Fruit fly (Drosophila melanogaster) whole organism, embryonic: ENCODE data around the gene Slob.

Experiments
- Abd-B ChIP-seq: fragments of 200-800 bp; sonication (Bioruptor generic); optimal IDR thresholded peaks from 2 replicates; lab custom pipeline; 2018; ENCODE audit warnings: missing biosample characterization, mild to moderate bottlenecking, missing genetic modification characterization, moderate library complexity
- Awh ChIP-seq: fragments of 200-800 bp; sonication (Bioruptor generic); IDR thresholded peaks from 2 replicates; pipeline ENCODE4, ENCODE4 v1.3.6; 2022; ENCODE audit warnings: missing biosample characterization, missing genetic modification characterization
- B-H1 ChIP-seq: fragments of 200-800 bp; sonication (Bioruptor generic); IDR thresholded peaks from 3 replicates; pipeline ENCODE4 v1.3.6; 2022; ENCODE audit warnings: missing biosample characterization, missing genetic modification characterization
- Bdp1 ChIP-seq: fragments of 200-800 bp; sonication (Bioruptor generic); optimal IDR thresholded peaks from 3 replicates; lab custom pipeline; 2016; ENCODE audit warnings: missing biosample characterization, missing genetic modification characterization
- CG1024 ChIP-seq: fragments of 200-800 bp; sonication (Bioruptor generic); IDR thresholded peaks from 2 replicates; pipeline ENCODE4 v1.3.6; 2022; ENCODE audit warnings: missing biosample characterization, missing genetic modification characterization
- CG11398 ChIP-seq: fragments of 200-800 bp; sonication (Bioruptor generic); optimal IDR thresholded peaks from 2 replicates; lab custom pipeline; 2016; ENCODE audit warnings: missing biosample characterization, missing genetic modification characterization
- CG11696 ChIP-seq: fragments of 200-800 bp; sonication (Bioruptor generic); IDR thresholded peaks from 2 replicates; pipeline ENCODE4 v1.3.6; 2022; ENCODE audit warnings: missing biosample characterization, missing genetic modification characterization
- CG13424 ChIP-seq: fragments of 200-800 bp; sonication (Bioruptor generic); optimal IDR thresholded peaks from 2 replicates; lab custom pipeline; 2019; ENCODE audit warnings: missing biosample characterization, mild to moderate bottlenecking, missing genetic modification characterization, moderate library complexity
- CG14710 ChIP-seq: fragments of 200-800 bp; sonication (Bioruptor generic); optimal IDR thresholded peaks from 3 replicates; lab custom pipeline; 2019; ENCODE audit warnings: missing biosample characterization, mild to moderate bottlenecking, missing genetic modification characterization, moderate library complexity
- CG14965 ChIP-seq: fragments of 200-800 bp; sonication (Bioruptor generic); optimal IDR thresholded peaks from 2 replicates; lab custom pipeline; 2016; ENCODE audit warnings: missing biosample characterization, missing genetic modification characterization, borderline replicate concordance
- CG17328 ChIP-seq: fragments of 200-800 bp; sonication (Bioruptor generic); IDR thresholded peaks from 2 replicates; pipeline ENCODE4 v1.3.6; 2022; ENCODE audit warnings: missing biosample characterization, missing genetic modification characterization
- CG17361 ChIP-seq: fragments of 200-800 bp; sonication (Bioruptor generic); IDR thresholded peaks from 3 replicates; pipeline ENCODE4 v1.3.6; 2022; ENCODE audit warnings: missing biosample characterization, missing genetic modification characterization
- CG2116 ChIP-seq: fragments of 200-800 bp; sonication (Bioruptor generic); optimal IDR thresholded peaks from 3 replicates; lab custom pipeline; 2018; ENCODE audit warnings: missing biosample characterization, mild to moderate bottlenecking, missing genetic modification characterization
- CG2678 ChIP-seq: fragments of 200-800 bp; sonication (Bioruptor generic); optimal IDR thresholded peaks from 3 replicates; lab custom pipeline; 2019; ENCODE audit warnings: missing biosample characterization, mild to moderate bottlenecking, missing genetic modification characterization, moderate library complexity
- CG3407 ChIP-seq: fragments of 200-800 bp; sonication (Bioruptor generic); optimal IDR thresholded peaks from 2 replicates; lab custom pipeline; 2018; ENCODE audit warnings: missing biosample characterization, mild to moderate bottlenecking, missing genetic modification characterization
- CG3726 ChIP-seq: fragments of 200-800 bp; sonication (Bioruptor generic); IDR thresholded peaks from 3 replicates; pipeline ENCODE4, ENCODE4 v1.3.6; 2022; ENCODE audit warnings: missing biosample characterization, missing genetic modification characterization
- CG4360 ChIP-seq: fragments of 200-800 bp; sonication (Bioruptor generic); IDR thresholded peaks from 2 replicates; pipeline ENCODE4 v1.3.6; 2022; ENCODE audit warnings: missing biosample characterization, missing genetic modification characterization
- CG43689 ChIP-seq: fragments of 200-800 bp; sonication (Bioruptor generic); IDR thresholded peaks from 2 replicates; pipeline ENCODE4 v1.3.6; 2022; ENCODE audit warnings: missing biosample characterization, missing genetic modification characterization
- CG4730 ChIP-seq: fragments of 200-800 bp; sonication (Bioruptor generic); IDR thresholded peaks from 2 replicates; pipeline ENCODE4 v1.3.6; 2022; ENCODE audit warnings: missing biosample characterization, missing genetic modification characterization
- CG9215 ChIP-seq: fragments of 200-800 bp; sonication (Bioruptor generic); IDR thresholded peaks from 2 replicates; pipeline ENCODE4 v1.3.6; 2022; ENCODE audit warnings: missing biosample characterization, missing genetic modification characterization
- Dip3 ChIP-seq: fragments of 200-800 bp; sonication (Bioruptor generic); optimal IDR thresholded peaks from 3 replicates; lab custom pipeline; 2016; ENCODE audit warnings: missing biosample characterization, missing genetic modification characterization
- Dll ChIP-seq: fragments of 200-800 bp; sonication (Bioruptor generic); IDR thresholded peaks from 4 replicates; pipeline ENCODE4 v1.3.6; 2022; ENCODE audit warnings: missing biosample characterization, missing genetic modification characterization; ENCODE audit not compliant: partially characterized antibody
- Dref ChIP-seq: fragments of 200-800 bp; sonication (Bioruptor generic); IDR thresholded peaks from 2 replicates; pipeline ENCODE4 v1.3.6; 2022; ENCODE audit warnings: missing biosample characterization, missing genetic modification characterization
- GATAe ChIP-seq: fragments of 200-800 bp; sonication (Bioruptor generic); conservative IDR thresholded peaks from 2 replicates; pipeline ENCODE4 v1.3.6; 2022; ENCODE audit warnings: missing biosample characterization, missing genetic modification characterization
- HLH3B ChIP-seq: fragments of 200-800 bp; sonication (Bioruptor generic); IDR thresholded peaks from 2 replicates; pipeline ENCODE4 v1.3.6; 2022; ENCODE audit warnings: missing biosample characterization, missing genetic modification characterization
- HLH4C ChIP-seq: fragments of 200-800 bp; sonication (Bioruptor generic); IDR thresholded peaks from 3 replicates; pipeline ENCODE4 v1.3.6; 2022; ENCODE audit warnings: missing biosample characterization, missing genetic modification characterization; ENCODE audit not compliant: partially characterized antibody
- HLH54F ChIP-seq: fragments of 200-800 bp; sonication (Bioruptor generic); optimal IDR thresholded peaks from 3 replicates; lab custom pipeline; 2016; ENCODE audit warnings: missing biosample characterization, missing genetic modification characterization
- Hr3 ChIP-seq: fragments of 200-800 bp; sonication (Bioruptor generic); optimal IDR thresholded peaks from 3 replicates; lab custom pipeline; 2016; ENCODE audit warnings: missing biosample characterization, missing genetic modification characterization
- Lhr ChIP-seq: fragments of 200-800 bp; sonication (Bioruptor generic); optimal IDR thresholded peaks from 3 replicates; lab custom pipeline; 2017; ENCODE audit warnings: mild to moderate bottlenecking, missing biosample characterization, missing genetic modification reagents, missing genetic modification characterization
- MTF-1 ChIP-seq: fragments of 200-800 bp; sonication (Bioruptor generic); optimal IDR thresholded peaks from 2 replicates; lab custom pipeline; 2018; ENCODE audit warnings: missing biosample characterization, mild to moderate bottlenecking, missing genetic modification characterization, borderline replicate concordance
- Med ChIP-seq: fragments of 200-800 bp; sonication (Bioruptor generic); peaks from one replicate; lab custom pipeline; 2016; ENCODE audit warnings: missing biosample characterization, missing genetic modification characterization, mild to moderate bottlenecking, inconsistent platforms, moderate library complexity
- Myb ChIP-seq: fragments of 200-800 bp; sonication (Bioruptor generic); optimal IDR thresholded peaks from 2 replicates; lab custom pipeline; 2016; ENCODE audit warnings: missing biosample characterization, missing genetic modification characterization
- NK7.1 ChIP-seq: fragments of 200-800 bp; sonication (Bioruptor generic); optimal IDR thresholded peaks from 3 replicates; lab custom pipeline; 2016; ENCODE audit warnings: missing biosample characterization, missing genetic modification characterization
- NfI ChIP-seq: fragments of 200-800 bp; sonication (Bioruptor generic); optimal IDR thresholded peaks from 3 replicates; lab custom pipeline; 2018; ENCODE audit warnings: missing biosample characterization, mild to moderate bottlenecking, missing genetic modification characterization, moderate library complexity
- Rx ChIP-seq: fragments of 200-800 bp; sonication (Bioruptor generic); IDR thresholded peaks from 2 replicates; pipeline ENCODE4 v1.3.6; 2022; ENCODE audit warnings: missing biosample characterization, missing genetic modification characterization
- Scr ChIP-seq: fragments of 200-800 bp; sonication (Bioruptor generic); IDR thresholded peaks from 2 replicates; pipeline ENCODE4 v1.3.6; 2022; ENCODE audit warnings: missing biosample characterization, missing genetic modification characterization; ENCODE audit not compliant: partially characterized antibody
- Side ChIP-seq: fragments of 200-800 bp; sonication (Bioruptor generic); optimal IDR thresholded peaks from 2 replicates; lab custom pipeline; 2016; ENCODE audit warnings: missing biosample characterization, missing genetic modification characterization
- Usf ChIP-seq: fragments of 200-800 bp; sonication (Bioruptor generic); optimal IDR thresholded peaks from 2 replicates; lab custom pipeline; 2017; ENCODE audit warnings: missing genotype, missing biosample characterization, missing genetic modification characterization
- ab ChIP-seq: fragments of 200-800 bp; sonication (Bioruptor generic); optimal IDR thresholded peaks from 2 replicates; lab custom pipeline; 2016; ENCODE audit warnings: missing biosample characterization, missing genetic modification characterization
- az2 ChIP-seq: fragments of 200-800 bp; sonication (Bioruptor generic); optimal IDR thresholded peaks from 3 replicates; lab custom pipeline; 2016; ENCODE audit warnings: missing biosample characterization, missing genetic modification characterization
- crc ChIP-seq: fragments of 200-800 bp; sonication (Bioruptor generic); optimal IDR thresholded peaks from 2 replicates; lab custom pipeline; 2016; ENCODE audit warnings: missing biosample characterization, missing genetic modification characterization
- dimm ChIP-seq: fragments of 200-800 bp; sonication (Bioruptor generic); IDR thresholded peaks from 2 replicates; pipeline ENCODE4 v1.3.6; 2022; ENCODE audit warnings: missing biosample characterization, missing genetic modification characterization
- gsb ChIP-seq: fragments of 200-800 bp; sonication (Bioruptor generic); IDR thresholded peaks from 2 replicates; pipeline ENCODE4 v1.3.6; 2022; ENCODE audit warnings: missing biosample characterization, missing genetic modification characterization
- her ChIP-seq: fragments of 200-800 bp; sonication (Bioruptor generic); optimal IDR thresholded peaks from 2 replicates; lab custom pipeline; 2016; ENCODE audit warnings: missing biosample characterization, missing genetic modification characterization
- knrl ChIP-seq: fragments of 200-800 bp; sonication (Bioruptor generic); IDR thresholded peaks from 3 replicates; pipeline ENCODE4 v1.3.6; 2022; ENCODE audit warnings: missing biosample characterization, missing genetic modification characterization; ENCODE audit not compliant: partially characterized antibody
- oc ChIP-seq: fragments of 200-800 bp; sonication (Bioruptor generic); optimal IDR thresholded peaks from 2 replicates; lab custom pipeline; 2018; ENCODE audit warnings: missing biosample characterization, mild to moderate bottlenecking, missing genetic modification characterization, moderate library complexity
- sens-2 ChIP-seq: fragments of 200-800 bp; sonication (Bioruptor generic); IDR thresholded peaks from 2 replicates; pipeline ENCODE4 v1.3.6; 2022; ENCODE audit warnings: missing biosample characterization, missing genetic modification characterization
- tio ChIP-seq: fragments of 200-800 bp; sonication (Bioruptor generic); optimal IDR thresholded peaks from 2 replicates; lab custom pipeline; 2017; ENCODE audit warnings: missing biosample characterization, missing genetic modification characterization, inconsistent platforms
- tx ChIP-seq: fragments of 200-800 bp; sonication (Bioruptor generic); optimal IDR thresholded peaks from 2 replicates; lab custom pipeline; 2016; ENCODE audit warnings: missing biosample characterization, missing genetic modification characterization
- yki ChIP-seq: fragments of >200 bp; optimal IDR thresholded peaks from 3 replicates; lab custom pipeline; 2018

Gene Slob

DNA sequence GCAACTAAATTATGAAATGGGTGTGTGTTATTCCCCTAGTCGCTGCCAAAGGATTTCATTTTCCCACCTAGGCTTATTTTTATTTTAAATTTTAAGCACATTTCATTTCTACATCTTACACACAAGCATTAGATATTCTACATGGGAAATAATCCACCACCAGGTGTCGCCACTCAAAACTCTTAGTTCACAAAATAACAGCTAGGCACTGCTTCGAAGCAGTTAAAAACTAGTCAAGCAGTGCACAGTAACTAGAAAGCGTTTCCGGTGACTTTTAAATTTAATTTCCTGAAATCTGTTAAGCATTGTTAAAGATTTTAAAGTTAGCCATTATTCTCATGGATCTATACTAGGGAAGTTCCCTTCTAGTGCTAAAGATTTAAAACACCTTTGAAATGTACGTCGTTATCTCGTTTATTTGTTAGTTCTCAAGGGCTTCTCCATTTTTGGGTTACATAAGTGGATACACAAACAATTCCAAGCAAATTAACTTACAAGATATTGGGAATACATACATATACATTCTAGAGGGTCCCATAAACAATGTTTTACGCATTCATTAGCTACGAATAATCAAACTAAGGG lies 33.2 kb downstream of the Slob start (continued):
- TF ChIP-seq Lhr (GFP tag; lab: Kevin White, UChicago) (peak; percentile 66), Awh (GFP tag; lab: Robert Waterston, UW) (peak; percentile 70), knrl (peak; percentile 58; the same call in 1 of the 3 replicates), CG11398 (GFP tag; lab: Kevin White, UChicago) (peak; percentile 81), CG43689 (peak; percentile 55; the same call in 1 of the 2 replicates), CG11696 (GFP tag; lab: Robert Waterston, UW) (0 out of 2 replicates have a peak, but pooled peaks have one; percentile 12), oc (no peak), CG2116 (GFP tag; lab: Kevin White, UChicago) (peak; percentile 38), Dll (GFP tag; lab: Robert Waterston, UW) (no peak), Med (GFP tag; lab: Kevin White, UChicago) (peak; percentile 78), CG17328 (GFP tag; lab: Robert Waterston, UW) (peak; percentile 92), CG17361 (GFP tag; lab: Robert Waterston, UW) (0 out of 3 replicates have a peak, but pooled peaks have one; percentile 29), Bdp1 (peak; percentile 85), tio (GFP tag; lab: Kevin White, UChicago) (peak; percentile 88), CG14965 (GFP tag; lab: Kevin White, UChicago) (no peak), HLH4C (GFP tag; lab: Robert Waterston, UW) (no peak), ab (peak; percentile 88), CG4730 (GFP tag; lab: Robert Waterston, UW) (peak; percentile 75), CG13424 (tag; lab: Kevin White, UChicago) (peak; percentile 68), B-H1 (GFP tag; lab: Robert Waterston, UW) (peak; percentile 59; the same call in 2 of the 3 replicates), NfI (peak; percentile 58), crc (peak; percentile 59), GATAe (GFP tag; lab: Robert Waterston, UW) (0 out of 2 replicates have a peak, but pooled peaks have one; percentile 36), tx (GFP tag; lab: Kevin White, UChicago) (peak; percentile 83), Hr3 (peak; percentile 84), CG9215 (GFP tag; lab: Robert Waterston, UW) (peak; percentile 39; the same call in 1 of the 2 replicates), az2 (GFP tag; lab: Kevin White, UChicago) (peak; percentile 67), HLH3B (GFP tag; lab: Robert Waterston, UW) (peak; percentile 85; the same call in 1 of the 2 replicates), Dref (GFP tag; lab: Robert Waterston, UW) (peak; percentile 41), gsb (GFP tag; lab: Robert Waterston, UW) (peak; percentile 37; the same call in 1 of the 2 replicates), Scr (GFP tag; lab: Robert Waterston, UW) (no peak), CG3726 (GFP tag; lab: Robert Waterston, UW) (peak; percentile 79; the same call in 2 of the 3 replicates), HLH54F (GFP tag; lab: Kevin White, UChicago) (peak; percentile 55), Rx (GFP tag; lab: Robert Waterston, UW) (peak; percentile 86), Side (GFP tag; lab: Kevin White, UChicago) (peak; percentile 88), Abd-B (GFP tag; lab: Kevin White, UChicago) (no peak), CG4360 (GFP tag; lab: Robert Waterston, UW) (no peak), Usf (GFP tag; lab: Kevin White, UChicago) (peak; percentile 59), MTF-1 (GFP tag; lab: Kevin White, UChicago) (no peak), yki (lab: Kevin White, UChicago) (peak; percentile 45), dimm (peak; percentile 68), CG1024 (GFP tag; lab: Robert Waterston, UW) (peak; percentile 76), CG2678 (tag; lab: Kevin White, UChicago) (no peak), NK7.1 (GFP tag; lab: Kevin White, UChicago) (no peak), CG14710 (tag; lab: Kevin White, UChicago) (no peak), Dip3 (GFP tag; lab: Kevin White, UChicago) (peak; percentile 88), CG3407 (peak; percentile 81), her (GFP tag; lab: Kevin White, UChicago) (no peak), Myb (GFP tag; lab: Kevin White, UChicago) (peak; percentile 92), sens-2 (GFP tag; lab: Robert Waterston, UW) (peak; percentile 88; the same call in 1 of the 2 replicates)
